Fruit fly (Drosophila melanogaster) whole organism, prepupa: ENCODE data around the gene CG8003.

Experiments
- CG10669 ChIP-seq: fragments of 200-800 bp; sonication (Bioruptor generic); optimal IDR thresholded peaks from 3 replicates; lab custom pipeline; 2018; ENCODE audit warnings: missing biosample characterization, mild to moderate bottlenecking, missing genetic modification characterization, moderate library complexity
- CG11294 ChIP-seq: fragments of 200-800 bp; sonication (Bioruptor generic); IDR thresholded peaks from 2 replicates; pipeline ENCODE4 v1.3.6; 2022; ENCODE audit warnings: missing biosample characterization, missing genetic modification characterization
- CG16779 ChIP-seq: fragments of 200-800 bp; sonication (Bioruptor generic); optimal IDR thresholded peaks from 3 replicates; lab custom pipeline; 2017; ENCODE audit warnings: missing biosample characterization, mild to moderate bottlenecking, missing genetic modification characterization
- CG6163 ChIP-seq: fragments of 200-800 bp; sonication (Bioruptor generic); IDR thresholded peaks from 3 replicates; pipeline ENCODE4 v1.3.6; 2022; ENCODE audit warnings: missing biosample characterization, missing genetic modification characterization
- Eip78C ChIP-seq: fragments of 200-800 bp; sonication (Bioruptor generic); peaks from one replicate; lab custom pipeline; 2016; ENCODE audit warnings: missing biosample characterization, missing genetic modification characterization
- Ets21C ChIP-seq: fragments of 200-800 bp; sonication (Bioruptor generic); optimal IDR thresholded peaks from 3 replicates; lab custom pipeline; 2016; ENCODE audit warnings: missing biosample characterization, missing genetic modification characterization
- Hr4 ChIP-seq: fragments of 200-800 bp; sonication (Bioruptor generic); optimal IDR thresholded peaks from 3 replicates; lab custom pipeline; 2016; ENCODE audit warnings: missing biosample characterization, missing genetic modification characterization
- salr ChIP-seq, 2 experiments: fragments of 200-800 bp; sonication (Bioruptor generic); optimal IDR thresholded peaks; 3 replicates each; lab custom pipeline; 2016 to 2018; ENCODE audit warnings: missing biosample characterization in 2 of 2, missing genetic modification characterization in 2 of 2, mild to moderate bottlenecking in 1 of 2
- svp ChIP-seq: fragments of 200-800 bp; sonication (Bioruptor generic); peaks from one replicate; lab custom pipeline; 2016; ENCODE audit warnings: missing biosample characterization, missing genetic modification characterization

dm6 chr3L:10623476-10623875, 37.8 kb upstream of the CG8003 start, which contains the start of gene CG42521:
- TF ChIP-seq CG16779 (tag; lab: Kevin White, UChicago) (no peak), CG11294 (no peak), Ets21C (GFP tag; lab: Kevin White, UChicago) (no peak), salr (GFP tag; optimal IDR thresholded peaks at IDR 0.05; lab: Kevin White, UChicago) (no peak), CG10669 (GFP tag; lab: Kevin White, UChicago) (no peak), CG6163 (no peak), Hr4 (GFP tag; lab: Kevin White, UChicago) (no peak), Eip78C (GFP tag; lab: Kevin White, UChicago) (no peak), svp (GFP tag; lab: Kevin White, UChicago) (no peak)
